Worm (Caenorhabditis elegans): ENCODE measurements around the gene B0416.7.

DNA sequence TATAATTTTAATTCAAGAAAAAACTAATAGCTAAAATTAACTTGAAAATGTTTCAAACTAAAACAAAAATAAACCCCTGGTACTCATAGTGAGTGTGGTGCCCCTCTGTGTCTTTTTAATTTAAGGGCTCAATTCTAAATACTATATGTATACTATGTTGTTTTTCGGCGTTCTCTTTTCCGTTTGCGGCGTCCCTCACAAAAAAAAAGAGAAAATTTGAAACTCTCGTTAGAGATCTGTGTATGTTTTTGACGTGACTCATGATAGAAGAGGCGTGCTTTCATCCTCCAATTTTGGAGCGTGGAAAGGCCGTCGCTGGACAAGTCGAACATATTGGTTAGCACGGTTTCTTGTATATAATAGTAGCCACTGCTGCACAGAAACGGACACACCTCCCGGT, 46.2 kb downstream of the B0416.7 start, which contains the start of gene pes-8:
- TF ChIP-seq ama-1 (optimal IDR thresholded peaks at IDR 0.05) (no peak), ets-7 (tag; optimal IDR thresholded peaks at IDR 0.05) (no peak), scrt-1 (GFP tag; IDR thresholded peaks at IDR 0.05) (no peak), aly-1 (tag; optimal IDR thresholded peaks at IDR 0.05) (no peak), tbx-37 (GFP tag; conservative IDR thresholded peaks at IDR 0.05) (no peak), sea-1 (GFP tag; conservative IDR thresholded peaks at IDR 0.05) (no peak), ceh-36 (tag; optimal IDR thresholded peaks at IDR 0.05) (no peak), hmg-4 (GFP tag; optimal IDR thresholded peaks at IDR 0.05) (no peak), hmbx-1 (tag; optimal IDR thresholded peaks at IDR 0.05) (no peak)
